Fruit fly (Drosophila melanogaster): Measurements from ENCODE around the gene APC7.

Gene APC7

dm6 chrX:6601641-6602276 lies 4.9 kb downstream of the APC7 start (continued):
- TF ChIP-seq shn (GFP tag; optimal IDR thresholded peaks at IDR 0.05) (peak; percentile 61), CG9215 (GFP tag; IDR thresholded peaks at IDR 0.05) (peak; percentile 82), slou (GFP tag; optimal IDR thresholded peaks at IDR 0.05) (peak; percentile 91), croc (GFP tag; conservative IDR thresholded peaks at IDR 0.05) (peak; percentile 88), Dbx (GFP tag; IDR thresholded peaks at IDR 0.05) (peak; percentile 89), bowl (GFP tag; IDR thresholded peaks at IDR 0.05) (peak; percentile 64), lilli (GFP tag; optimal IDR thresholded peaks at IDR 0.05) (peak; percentile 94), Ada2b (GFP tag; IDR thresholded peaks at IDR 0.05) (peak; percentile 88), Trl (optimal IDR thresholded peaks at IDR 0.05) (peak; percentile 72 to 75), Trl (GFP tag; optimal IDR thresholded peaks at IDR 0.05) (peak; percentile 75), CG15479 (GFP tag; optimal IDR thresholded peaks at IDR 0.05) (peak; percentile 66), CG4854 (GFP tag; optimal IDR thresholded peaks at IDR 0.05) (peak; percentile 81), CG6175 (GFP tag; IDR thresholded peaks at IDR 0.05) (peak; percentile 72; the same call in 2 of the 3 replicates), usp (GFP tag; optimal IDR thresholded peaks at IDR 0.05) (no peak), CG4328 (GFP tag; optimal IDR thresholded peaks at IDR 0.05) (peak; percentile 81), twi (tag; optimal IDR thresholded peaks at IDR 0.05) (peak; percentile 85), lmd (GFP tag; IDR thresholded peaks at IDR 0.05) (peak; percentile 84), row (GFP tag; IDR thresholded peaks at IDR 0.05) (peak; percentile 95), CG7556 (GFP tag; optimal IDR thresholded peaks at IDR 0.05) (peak; percentile 97), CG8290 (GFP tag; optimal IDR thresholded peaks at IDR 0.05) (peak; percentile 76), CG8290 (tag; optimal IDR thresholded peaks at IDR 0.05) (peak; percentile 13 to 88), Hr51 (GFP tag; optimal IDR thresholded peaks at IDR 0.05) (peak; percentile 71 to 93), Lhr (GFP tag; optimal IDR thresholded peaks at IDR 0.05) (peak; percentile 64), CG3065 (GFP tag; optimal IDR thresholded peaks at IDR 0.05) (peak; percentile 56), CG17912 (GFP tag; optimal IDR thresholded peaks at IDR 0.05) (peak; percentile 69), Asciz (GFP tag; optimal IDR thresholded peaks at IDR 0.05) (peak; percentile 93), Mrtf (GFP tag; IDR thresholded peaks at IDR 0.05) (peak; percentile 87), CG11085 (GFP tag; IDR thresholded peaks at IDR 0.05) (peak; percentile 70), sob (GFP tag; IDR thresholded peaks at IDR 0.05) (peak; percentile 84), corto (GFP tag; optimal IDR thresholded peaks at IDR 0.05) (peak; percentile 66), Med (GFP tag) (peak; percentile 97), ara (GFP tag; IDR thresholded peaks at IDR 0.05) (peak; percentile 88), Oaz (GFP tag; IDR thresholded peaks at IDR 0.05) (peak; percentile 75), maf-S (GFP tag; optimal IDR thresholded peaks at IDR 0.05) (peak; percentile 74), B-H1 (GFP tag; IDR thresholded peaks at IDR 0.05) (peak; percentile 80), CG1792 (GFP tag; optimal IDR thresholded peaks at IDR 0.05) (peak; percentile 59), CG32532 (GFP tag; IDR thresholded peaks at IDR 0.05) (peak; percentile 79), B-H2 (GFP tag; optimal IDR thresholded peaks at IDR 0.05) (peak; percentile 83), CG15011 (GFP tag; optimal IDR thresholded peaks at IDR 0.05) (peak; percentile 90), CG11695 (GFP tag; IDR thresholded peaks at IDR 0.05) (peak; percentile 95), CG2889 (GFP tag; IDR thresholded peaks at IDR 0.05) (peak; percentile 87), nerfin-2 (GFP tag; IDR thresholded peaks at IDR 0.05; ENCODE audit: partially characterized antibody) (peak; percentile 15; the same call in 1 of the 2 replicates), CG4360 (GFP tag; IDR thresholded peaks at IDR 0.05) (peak; percentile 56; the same call in 1 of the 2 replicates), Dip3 (GFP tag; optimal IDR thresholded peaks at IDR 0.05) (peak; percentile 78), CG1529 (GFP tag; optimal IDR thresholded peaks at IDR 0.05) (peak; percentile 86), gsb-n (tag; optimal IDR thresholded peaks at IDR 0.05) (peak; percentile 87), pnt (GFP tag; optimal IDR thresholded peaks at IDR 0.05) (peak; percentile 83), D19B (GFP tag; optimal IDR thresholded peaks at IDR 0.05) (peak; percentile 79), Elba2 (GFP tag; optimal IDR thresholded peaks at IDR 0.05) (peak; percentile 60), cg (GFP tag; optimal IDR thresholded peaks at IDR 0.05) (peak; percentile 80), danr (GFP tag; IDR thresholded peaks at IDR 0.05) (peak; percentile 81), Hr3 (GFP tag; optimal IDR thresholded peaks at IDR 0.05) (peak; percentile 83)

All from whole organism, embryonic.